Fruit fly (Drosophila melanogaster) whole organism, embryonic: Measurements from ENCODE around the gene CG43163.

Source experiments
- B-H1 ChIP-seq: fragments of 200-800 bp; sonication (Bioruptor generic); IDR thresholded peaks from 3 replicates; pipeline ENCODE4 v1.3.6; 2022; ENCODE audit warnings: missing biosample characterization, missing genetic modification characterization
- CG10209 ChIP-seq: fragments of 200-800 bp; sonication (Bioruptor generic); optimal IDR thresholded peaks from 3 replicates; lab custom pipeline; 2017; ENCODE audit warnings: missing biosample characterization, mild to moderate bottlenecking, missing genetic modification characterization, missing genetic modification reagents
- CG11247 ChIP-seq: fragments of 200-800 bp; sonication (Bioruptor generic); IDR thresholded peaks from 2 replicates; pipeline ENCODE4 v1.3.6; 2022; ENCODE audit warnings: missing biosample characterization, missing genetic modification characterization
- CG14050 ChIP-seq: fragments of 200-800 bp; sonication (Bioruptor generic); IDR thresholded peaks from 3 replicates; pipeline ENCODE4 v1.3.6; 2022; ENCODE audit warnings: missing biosample characterization, missing genetic modification characterization
- CG14860 ChIP-seq: fragments of 200-800 bp; sonication (Bioruptor generic); IDR thresholded peaks from 3 replicates; pipeline ENCODE4 v1.3.6; 2022; ENCODE audit warnings: missing biosample characterization, missing genetic modification characterization; ENCODE audit not compliant: partially characterized antibody
- CG17186 ChIP-seq: fragments of 200-800 bp; sonication (Bioruptor generic); optimal IDR thresholded peaks from 3 replicates; lab custom pipeline; 2017; ENCODE audit warnings: missing biosample characterization, missing genetic modification reagents, missing genetic modification characterization
- CG17385 ChIP-seq: fragments of 200-800 bp; sonication (Bioruptor generic); optimal IDR thresholded peaks from 3 replicates; lab custom pipeline; 2018; ENCODE audit warnings: missing biosample characterization, mild to moderate bottlenecking, missing genetic modification characterization
- CG17612 ChIP-seq: fragments of 200-800 bp; sonication (Bioruptor generic); IDR thresholded peaks from 2 replicates; pipeline ENCODE4 v1.3.6; 2022; ENCODE audit warnings: missing biosample characterization, missing genetic modification characterization
- CG2889 ChIP-seq: fragments of 200-800 bp; sonication (Bioruptor generic); IDR thresholded peaks from 3 replicates; pipeline ENCODE4 v1.3.6; 2022; ENCODE audit warnings: missing biosample characterization, missing genetic modification characterization
- CG3163 ChIP-seq: fragments of 200-800 bp; sonication (Bioruptor generic); optimal IDR thresholded peaks from 3 replicates; lab custom pipeline; 2016; ENCODE audit warnings: missing biosample characterization, missing genetic modification characterization
- CG33557 ChIP-seq: fragments of 200-800 bp; sonication (Bioruptor generic); optimal IDR thresholded peaks from 2 replicates; lab custom pipeline; 2019; ENCODE audit warnings: missing biosample characterization, mild to moderate bottlenecking, missing genetic modification characterization, moderate library complexity
- CG34224 ChIP-seq: fragments of 200-800 bp; sonication (Bioruptor generic); IDR thresholded peaks from 3 replicates; pipeline ENCODE4 v1.3.6; 2022; ENCODE audit warnings: missing biosample characterization, missing genetic modification characterization; ENCODE audit not compliant: partially characterized antibody
- CG5953 ChIP-seq: fragments of 200-800 bp; sonication (Bioruptor generic); IDR thresholded peaks from 2 replicates; pipeline ENCODE4 v1.3.6; 2022; ENCODE audit warnings: missing biosample characterization, missing genetic modification characterization
- CG6765 ChIP-seq: fragments of 200-800 bp; sonication (Bioruptor generic); optimal IDR thresholded peaks from 3 replicates; lab custom pipeline; 2017; ENCODE audit warnings: missing biosample characterization, mild to moderate bottlenecking, missing genetic modification characterization
- CG6813 ChIP-seq: fragments of 200-800 bp; sonication (Bioruptor generic); optimal IDR thresholded peaks from 2 replicates; lab custom pipeline; 2017; ENCODE audit warnings: missing biosample characterization, missing genetic modification characterization, mild to moderate bottlenecking, moderate library complexity, missing genetic modification reagents
- CG7963 ChIP-seq: fragments of 200-800 bp; sonication (Bioruptor generic); IDR thresholded peaks from 3 replicates; pipeline ENCODE4 v1.3.6; 2022; ENCODE audit warnings: missing biosample characterization, missing genetic modification characterization; ENCODE audit not compliant: partially characterized antibody
- CG9437 ChIP-seq: fragments of 200-800 bp; sonication (Bioruptor generic); optimal IDR thresholded peaks from 2 replicates; lab custom pipeline; 2018; ENCODE audit warnings: missing biosample characterization, mild to moderate bottlenecking, missing genetic modification characterization
- Dip2 ChIP-seq: fragments of 200-800 bp; sonication (Bioruptor generic); IDR thresholded peaks from 2 replicates; pipeline ENCODE4 v1.3.6; 2022; ENCODE audit warnings: missing biosample characterization, missing genetic modification characterization
- Gug ChIP-seq: fragments of 200-800 bp; sonication (Bioruptor generic); IDR thresholded peaks from 4 replicates; pipeline ENCODE4 v1.3.6; 2022; ENCODE audit warnings: missing biosample characterization, missing genetic modification characterization
- HLH3B ChIP-seq: fragments of 200-800 bp; sonication (Bioruptor generic); IDR thresholded peaks from 2 replicates; pipeline ENCODE4 v1.3.6; 2022; ENCODE audit warnings: missing biosample characterization, missing genetic modification characterization
- MTF-1 ChIP-seq: fragments of 200-800 bp; sonication (Bioruptor generic); optimal IDR thresholded peaks from 2 replicates; lab custom pipeline; 2018; ENCODE audit warnings: missing biosample characterization, mild to moderate bottlenecking, missing genetic modification characterization, borderline replicate concordance
- Mad ChIP-seq: fragments of 200-800 bp; sonication (Bioruptor generic); optimal IDR thresholded peaks from 2 replicates; lab custom pipeline; 2016; ENCODE audit warnings: missing biosample characterization, missing genetic modification characterization
- NfI ChIP-seq: fragments of 200-800 bp; sonication (Bioruptor generic); optimal IDR thresholded peaks from 3 replicates; lab custom pipeline; 2018; ENCODE audit warnings: missing biosample characterization, mild to moderate bottlenecking, missing genetic modification characterization, moderate library complexity
- Optix ChIP-seq: fragments of 200-800 bp; sonication (Bioruptor generic); IDR thresholded peaks from 3 replicates; pipeline ENCODE4 v1.3.6; 2022; ENCODE audit warnings: missing biosample characterization, missing genetic modification characterization
- Ravus ChIP-seq: fragments of 200-800 bp; sonication (Bioruptor generic); IDR thresholded peaks from 2 replicates; pipeline ENCODE4 v1.3.6; 2022; ENCODE audit warnings: missing biosample characterization, missing genetic modification characterization
- Spps ChIP-seq: fragments of 200-800 bp; sonication (Bioruptor generic); optimal IDR thresholded peaks from 2 replicates; lab custom pipeline; 2018; ENCODE audit warnings: missing biosample characterization, mild to moderate bottlenecking, missing genetic modification characterization
- Trl ChIP-seq, 3 experiments: fragments of >200 bp in 2 of 3; fragments of 200-800 bp in 1 of 3; sonication (Bioruptor generic) in 1 of 3; optimal IDR thresholded peaks; 2 replicates in 1 of 3; 3 replicates in 2 of 3; lab custom pipeline; 2016 to 2017; ENCODE audit warnings: missing biosample characterization in 1 of 3, missing genetic modification characterization in 1 of 3
- al ChIP-seq: fragments of 200-800 bp; sonication (Bioruptor generic); IDR thresholded peaks from 2 replicates; pipeline ENCODE4 v1.3.6; 2022; ENCODE audit warnings: missing biosample characterization, missing genetic modification characterization
- ase ChIP-seq: fragments of 200-800 bp; sonication (Bioruptor generic); IDR thresholded peaks from 3 replicates; pipeline ENCODE4 v1.3.6; 2022; ENCODE audit warnings: missing biosample characterization, missing genetic modification characterization
- croc ChIP-seq: fragments of 200-800 bp; sonication (Bioruptor generic); conservative IDR thresholded peaks from 3 replicates; pipeline ENCODE4 v1.3.6; 2022; ENCODE audit warnings: missing biosample characterization, missing genetic modification characterization
- cwo ChIP-seq: fragments of 200-800 bp; sonication (Bioruptor generic); optimal IDR thresholded peaks from 3 replicates; lab custom pipeline; 2017; ENCODE audit warnings: missing biosample characterization, missing genetic modification characterization, mild to moderate bottlenecking, moderate library complexity, missing genetic modification reagents
- disco-r ChIP-seq: fragments of 200-800 bp; sonication (Bioruptor generic); optimal IDR thresholded peaks from 2 replicates; lab custom pipeline; 2016; ENCODE audit warnings: missing biosample characterization, missing genetic modification characterization
- fru ChIP-seq: fragments of >200 bp; optimal IDR thresholded peaks from 2 replicates; lab custom pipeline; 2017
- fu2 ChIP-seq: fragments of 200-800 bp; sonication (Bioruptor generic); optimal IDR thresholded peaks from 2 replicates; lab custom pipeline; 2016; ENCODE audit warnings: missing biosample characterization, missing genetic modification characterization
- gem ChIP-seq: fragments of 200-800 bp; sonication (Bioruptor generic); optimal IDR thresholded peaks from 2 replicates; lab custom pipeline; 2019; ENCODE audit warnings: missing biosample characterization, mild to moderate bottlenecking, missing genetic modification characterization, moderate library complexity
- grau ChIP-seq: fragments of 200-800 bp; optimal IDR thresholded peaks from 3 replicates; lab custom pipeline; 2019; ENCODE audit warnings: missing biosample characterization, mild to moderate bottlenecking, missing genetic modification characterization, moderate library complexity
- gro ChIP-seq: fragments of 200-800 bp; sonication (Bioruptor generic); optimal IDR thresholded peaks from 2 replicates; lab custom pipeline; 2016; ENCODE audit warnings: missing biosample characterization, missing genetic modification characterization
- gsb-n ChIP-seq: fragments of 200-800 bp; sonication (Bioruptor generic); optimal IDR thresholded peaks from 3 replicates; lab custom pipeline; 2018; ENCODE audit warnings: missing biosample characterization, mild to moderate bottlenecking, missing genetic modification characterization
- hb ChIP-seq: fragments of 200-800 bp; sonication (Bioruptor generic); IDR thresholded peaks from 3 replicates; pipeline ENCODE4 v1.3.6; 2022; ENCODE audit warnings: missing biosample characterization, missing genetic modification characterization; ENCODE audit not compliant: partially characterized antibody
- hth ChIP-seq: fragments of >200 bp; optimal IDR thresholded peaks from 2 replicates; lab custom pipeline; 2017; ENCODE audit warnings: inconsistent platforms
- lab ChIP-seq: fragments of 200-800 bp; sonication (Bioruptor generic); optimal IDR thresholded peaks from 3 replicates; lab custom pipeline; 2017; ENCODE audit warnings: missing biosample characterization, missing genetic modification characterization, mild to moderate bottlenecking, moderate library complexity, missing genetic modification reagents
- lmd ChIP-seq: fragments of 200-800 bp; sonication (Bioruptor generic); IDR thresholded peaks from 2 replicates; pipeline ENCODE4 v1.3.6; 2022; ENCODE audit warnings: missing biosample characterization, missing genetic modification characterization
- nerfin-1 ChIP-seq: fragments of 200-800 bp; sonication (Bioruptor generic); optimal IDR thresholded peaks from 3 replicates; lab custom pipeline; 2019; ENCODE audit warnings: missing biosample characterization, mild to moderate bottlenecking, missing genetic modification characterization, moderate library complexity
- pb ChIP-seq: fragments of 200-800 bp; sonication (Bioruptor generic); optimal IDR thresholded peaks from 3 replicates; lab custom pipeline; 2016; ENCODE audit warnings: missing biosample characterization, missing genetic modification characterization
- repo ChIP-seq: fragments of 200-800 bp; sonication (Bioruptor generic); optimal IDR thresholded peaks from 2 replicates; lab custom pipeline; 2016; ENCODE audit warnings: missing biosample characterization, missing genetic modification characterization
- shn ChIP-seq: fragments of 200-800 bp; sonication (Bioruptor generic); optimal IDR thresholded peaks from 3 replicates; lab custom pipeline; 2016; ENCODE audit warnings: missing biosample characterization, missing genetic modification characterization
- tgo ChIP-seq: fragments of 200-800 bp; sonication (Bioruptor generic); IDR thresholded peaks from 3 replicates; pipeline ENCODE4 v1.3.6; 2022; ENCODE audit warnings: missing biosample characterization, missing genetic modification characterization
- toy ChIP-seq: fragments of 200-800 bp; sonication (Bioruptor generic); IDR thresholded peaks from 2 replicates; pipeline ENCODE4 v1.3.6; 2022; ENCODE audit warnings: missing biosample characterization, missing genetic modification characterization
- trem ChIP-seq: fragments of 200-800 bp; optimal IDR thresholded peaks from 3 replicates; lab custom pipeline; 2019; ENCODE audit warnings: missing biosample characterization, mild to moderate bottlenecking, missing genetic modification characterization, moderate library complexity
- wor ChIP-seq: fragments of 200-800 bp; sonication (Bioruptor generic); IDR thresholded peaks from 2 replicates; pipeline ENCODE4 v1.3.6; 2022; ENCODE audit warnings: missing biosample characterization, missing genetic modification characterization

CG43163 gene

DNA sequence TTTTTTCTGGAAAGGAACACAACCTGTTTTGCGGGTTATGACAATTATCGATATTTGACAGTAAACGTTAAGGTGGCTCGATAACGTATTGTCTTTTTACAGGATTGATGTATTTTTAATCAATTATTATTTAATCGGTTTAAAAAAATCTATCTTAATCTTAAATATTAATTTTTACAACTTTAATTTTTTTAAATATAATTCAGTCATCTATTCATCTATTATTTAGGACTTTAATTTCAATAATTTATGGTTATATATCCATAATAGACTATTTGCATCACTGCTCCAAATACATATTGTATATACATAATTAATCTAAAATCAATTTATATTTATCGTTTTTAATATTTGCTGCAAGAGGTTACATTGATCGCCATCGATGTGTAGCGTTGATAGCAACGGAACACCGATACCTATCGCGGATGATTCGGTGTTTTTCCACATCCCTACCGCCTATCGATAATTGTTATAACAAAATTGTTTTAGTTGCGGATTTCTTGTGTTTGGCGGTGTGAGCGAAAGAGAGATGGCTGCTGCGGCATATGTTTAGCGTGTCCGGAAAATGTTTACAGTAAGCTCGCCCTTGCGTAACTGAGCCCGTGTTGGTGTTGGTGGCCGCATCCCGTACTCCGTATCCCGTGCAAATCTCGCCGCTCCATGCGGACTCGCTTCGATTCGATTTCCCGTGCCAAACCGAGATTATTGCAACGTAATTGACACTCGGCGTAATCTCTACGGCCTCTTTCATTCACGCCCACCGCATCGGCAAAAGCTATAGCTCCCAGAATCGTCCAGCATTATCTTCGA lies 18.1 kb upstream of the CG43163 start, which contains the start of the genes GstO1 and foi (continued):
- TF ChIP-seq lmd (GFP tag; lab: Robert Waterston, UW) (no peak; the same call in 1 of the 2 replicates), CG34224 (GFP tag; lab: Robert Waterston, UW) (peak; percentile 94), CG17612 (no peak), croc (GFP tag; lab: Robert Waterston, UW) (no peak), CG6765 (GFP tag; lab: Kevin White, UChicago) (peak; percentile 44), gro (GFP tag; lab: Kevin White, UChicago) (peak; percentile 37), repo (GFP tag; lab: Kevin White, UChicago) (no peak), gem (tag; lab: Kevin White, UChicago) (peak; percentile 24), hb (GFP tag; lab: Robert Waterston, UW) (peak; percentile 98), ase (GFP tag; lab: Robert Waterston, UW) (no peak), Gug (GFP tag; lab: Robert Waterston, UW) (peak; percentile 47; the same call in 1 of the 4 replicates), CG11247 (GFP tag; lab: Robert Waterston, UW) (peak; percentile 54), pb (GFP tag; lab: Kevin White, UChicago) (peak; percentile 25), CG33557 (GFP tag; lab: Kevin White, UChicago) (no peak), disco-r (no peak), CG5953 (GFP tag; lab: Robert Waterston, UW) (no peak), CG17385 (GFP tag; lab: Kevin White, UChicago) (peak; percentile 24), Optix (GFP tag; lab: Robert Waterston, UW) (no peak), MTF-1 (GFP tag; lab: Kevin White, UChicago) (peak; percentile 45), hth (lab: Kevin White, UChicago) (no peak), tgo (GFP tag; lab: Robert Waterston, UW) (no peak), Spps (no peak), fu2 (GFP tag; lab: Kevin White, UChicago) (no peak), CG9437 (GFP tag; lab: Kevin White, UChicago) (no peak), Trl (optimal IDR thresholded peaks at IDR 0.05; lab: Kevin White, UChicago) (no peak), Trl (GFP tag; optimal IDR thresholded peaks at IDR 0.05; lab: Kevin White, UChicago) (no peak), NfI (peak; percentile 10), Ravus (GFP tag; lab: Robert Waterston, UW) (no peak), fru (lab: Kevin White, UChicago) (no peak), lab (GFP tag; lab: Kevin White, UChicago) (peak; percentile 37), Mad (GFP tag; lab: Kevin White, UChicago) (no peak), HLH3B (0 out of 2 replicates have a peak, but pooled peaks have one; percentile 29), trem (tag; lab: Kevin White, UChicago) (peak; percentile 66), cwo (no peak), gsb-n (tag; lab: Kevin White, UChicago) (no peak), CG17186 (GFP tag; lab: Kevin White, UChicago) (peak; percentile 18), CG6813 (GFP tag; lab: Kevin White, UChicago) (no peak), B-H1 (GFP tag; lab: Robert Waterston, UW) (no peak), CG14050 (GFP tag; lab: Robert Waterston, UW) (no peak), CG10209 (GFP tag; lab: Kevin White, UChicago) (peak; percentile 16), toy (GFP tag; lab: Robert Waterston, UW) (no peak), grau (tag; lab: Kevin White, UChicago) (peak; percentile 46), shn (GFP tag; lab: Kevin White, UChicago) (no peak), Dip2 (no peak), wor (GFP tag; lab: Robert Waterston, UW) (no peak), CG7963 (GFP tag; lab: Robert Waterston, UW) (peak; percentile 100), nerfin-1 (tag; lab: Kevin White, UChicago) (peak; percentile 22), al (GFP tag; lab: Robert Waterston, UW) (no peak), CG2889 (GFP tag; lab: Robert Waterston, UW) (no peak), CG14860 (GFP tag; lab: Robert Waterston, UW) (peak; percentile 99), CG3163 (GFP tag; lab: Kevin White, UChicago) (no peak)
